Fruit fly (Drosophila melanogaster) whole organism, prepupa: ENCODE results near the gene CG13288.

Experiments
- CG11762 ChIP-seq: fragments of 200-800 bp; sonication (Bioruptor generic); optimal IDR thresholded peaks from 3 replicates; lab custom pipeline; 2016; ENCODE audit warnings: missing biosample characterization, missing genetic modification characterization; ENCODE audit not compliant: insufficient read depth
- CG6854 ChIP-seq: fragments of 200-800 bp; sonication (Bioruptor generic); optimal IDR thresholded peaks from 2 replicates; lab custom pipeline; 2017; ENCODE audit warnings: missing biosample characterization, mild to moderate bottlenecking, missing genetic modification characterization
- Eip75B ChIP-seq: fragments of 200-800 bp; sonication (Bioruptor generic); optimal IDR thresholded peaks from 3 replicates; lab custom pipeline; 2016; ENCODE audit warnings: missing biosample characterization, missing genetic modification characterization
- Eip78C ChIP-seq: fragments of 200-800 bp; sonication (Bioruptor generic); peaks from one replicate; lab custom pipeline; 2016; ENCODE audit warnings: missing biosample characterization, missing genetic modification characterization
- Eip93F ChIP-seq: fragments of 200-800 bp; sonication (Bioruptor generic); optimal IDR thresholded peaks from 2 replicates; lab custom pipeline; 2016; ENCODE audit warnings: missing biosample characterization, mild to moderate bottlenecking, missing genetic modification characterization
- Lpt ChIP-seq: fragments of 200-800 bp; sonication (Bioruptor generic); optimal IDR thresholded peaks from 3 replicates; lab custom pipeline; 2016; ENCODE audit warnings: missing biosample characterization, missing genetic modification characterization
- Met ChIP-seq: fragments of 200-800 bp; sonication (Bioruptor generic); optimal IDR thresholded peaks from 3 replicates; lab custom pipeline; 2016; ENCODE audit warnings: missing biosample characterization, missing genetic modification characterization
- Smox ChIP-seq: fragments of 200-800 bp; sonication (Bioruptor generic); optimal IDR thresholded peaks from 3 replicates; lab custom pipeline; 2016; ENCODE audit warnings: missing biosample characterization, missing genetic modification characterization
- acj6 ChIP-seq: fragments of 200-800 bp; sonication (Bioruptor generic); optimal IDR thresholded peaks from 3 replicates; lab custom pipeline; 2016; ENCODE audit warnings: missing biosample characterization, missing genetic modification characterization
- dac ChIP-seq: fragments of 200-800 bp; sonication (Bioruptor generic); optimal IDR thresholded peaks from 2 replicates; lab custom pipeline; 2017; ENCODE audit warnings: missing biosample characterization, mild to moderate bottlenecking, missing genetic modification characterization
- esn ChIP-seq: fragments of 200-800 bp; sonication (Bioruptor generic); optimal IDR thresholded peaks from 2 replicates; lab custom pipeline; 2016; ENCODE audit warnings: missing biosample characterization, mild to moderate bottlenecking, missing genetic modification characterization, moderate library complexity
- fd59A ChIP-seq: fragments of 200-800 bp; sonication (Bioruptor generic); optimal IDR thresholded peaks from 2 replicates; lab custom pipeline; 2017; ENCODE audit warnings: missing biosample characterization, mild to moderate bottlenecking, missing genetic modification characterization, missing genetic modification reagents
- lz ChIP-seq: fragments of 200-800 bp; sonication (Bioruptor generic); optimal IDR thresholded peaks from 3 replicates; lab custom pipeline; 2016; ENCODE audit warnings: missing biosample characterization, missing genetic modification characterization
- pdm3 ChIP-seq: fragments of 200-800 bp; sonication (Bioruptor generic); optimal IDR thresholded peaks from 3 replicates; lab custom pipeline; 2016; ENCODE audit warnings: missing biosample characterization, missing genetic modification characterization

dm6 chr3L:5921216-5921615 lies 14.0 kb downstream of the CG13288 start, which contains the start of gene PXo:
- TF ChIP-seq lz (no peak), Eip78C (GFP tag; lab: Kevin White, UChicago) (no peak), CG11762 (GFP tag; lab: Kevin White, UChicago) (no peak), Met (no peak), Eip75B (no peak), fd59A (GFP tag; lab: Kevin White, UChicago) (no peak), Eip93F (GFP tag; lab: Kevin White, UChicago) (no peak), acj6 (GFP tag; lab: Kevin White, UChicago) (no peak), esn (GFP tag; lab: Kevin White, UChicago) (no peak), Smox (no peak), pdm3 (GFP tag; lab: Kevin White, UChicago) (no peak), dac (GFP tag; lab: Kevin White, UChicago) (no peak), Lpt (GFP tag; lab: Kevin White, UChicago) (no peak), CG6854 (no peak)
